Fruit fly (Drosophila melanogaster): ENCODE results near the gene okr.

Gene okr

dm6 chr2L:2987681-2988381 is 4.7 kb downstream of the okr start, which contains the start of the genes Chd1 and Bem46 (continued):
- TF ChIP-seq CG15601 (tag; optimal IDR thresholded peaks at IDR 0.05) (no peak), CG2678 (tag; optimal IDR thresholded peaks at IDR 0.05) (peak; percentile 91), CG16863 (GFP tag; optimal IDR thresholded peaks at IDR 0.05) (peak; percentile 50), run (tag; optimal IDR thresholded peaks at IDR 0.05) (peak; percentile 26), CG4854 (GFP tag; optimal IDR thresholded peaks at IDR 0.05) (peak; percentile 64), CG1832 (GFP tag; optimal IDR thresholded peaks at IDR 0.05) (no peak), wek (GFP tag; optimal IDR thresholded peaks at IDR 0.05) (no peak), zf30C (GFP tag; optimal IDR thresholded peaks at IDR 0.05) (no peak), Ravus (GFP tag; IDR thresholded peaks at IDR 0.05) (peak; percentile 25), CG13296 (GFP tag; optimal IDR thresholded peaks at IDR 0.05) (peak; percentile 84), CG12299 (tag; optimal IDR thresholded peaks at IDR 0.05) (peak; percentile 69), CG17328 (GFP tag; IDR thresholded peaks at IDR 0.05) (peak; percentile 74), CG17361 (GFP tag; IDR thresholded peaks at IDR 0.05) (peak; percentile 96), pan (optimal IDR thresholded peaks at IDR 0.05) (no peak), pan (GFP tag; optimal IDR thresholded peaks at IDR 0.05 in 1 of 2, IDR thresholded peaks at IDR 0.05 in 1 of 2) (peak in 1 of 2 experiments; percentile 86), seq (GFP tag; IDR thresholded peaks at IDR 0.05) (no peak; the same call in 1 of the 2 replicates), gem (tag; optimal IDR thresholded peaks at IDR 0.05) (peak; percentile 94), CG18599 (GFP tag; optimal IDR thresholded peaks at IDR 0.05) (peak; percentile 88), zen (tag; optimal IDR thresholded peaks at IDR 0.05) (peak; percentile 83), chinmo (GFP tag; IDR thresholded peaks at IDR 0.05; ENCODE audit: partially characterized antibody) (0 out of 4 replicates have a peak, but pooled peaks have one; percentile 40), Ptx1 (GFP tag; IDR thresholded peaks at IDR 0.05) (peak; percentile 91), CG11723 (GFP tag; optimal IDR thresholded peaks at IDR 0.05) (no peak), CoRest (tag; optimal IDR thresholded peaks at IDR 0.05) (peak; percentile 94), NK7.1 (GFP tag; optimal IDR thresholded peaks at IDR 0.05) (peak; percentile 56), B-H2 (GFP tag; optimal IDR thresholded peaks at IDR 0.05) (peak; percentile 89), Bteb2 (GFP tag; optimal IDR thresholded peaks at IDR 0.05) (peak; percentile 33), HHEX (GFP tag; optimal IDR thresholded peaks at IDR 0.05) (peak; percentile 79), CG8765 (GFP tag; IDR thresholded peaks at IDR 0.05) (peak; percentile 66), al (GFP tag; IDR thresholded peaks at IDR 0.05) (peak; percentile 83), Rfx (GFP tag; IDR thresholded peaks at IDR 0.05) (peak; percentile 84), Usf (GFP tag; optimal IDR thresholded peaks at IDR 0.05) (peak; percentile 84), chif (GFP tag; optimal IDR thresholded peaks at IDR 0.05) (peak; percentile 59 to 79), org-1 (GFP tag; optimal IDR thresholded peaks at IDR 0.05) (peak; percentile 64), CG4404 (GFP tag; IDR thresholded peaks at IDR 0.05) (peak; percentile 79), CG8359 (GFP tag; optimal IDR thresholded peaks at IDR 0.05; ENCODE audit: borderline replicate concordance) (peak; percentile 40), CG10543 (GFP tag; optimal IDR thresholded peaks at IDR 0.05) (peak; percentile 90), p53 (GFP tag; optimal IDR thresholded peaks at IDR 0.05) (no peak), CG8290 (GFP tag; optimal IDR thresholded peaks at IDR 0.05) (peak; percentile 55), CG8290 (tag; optimal IDR thresholded peaks at IDR 0.05) (no peak), dmrt99B (tag; optimal IDR thresholded peaks at IDR 0.05) (no peak), schlank (tag; optimal IDR thresholded peaks at IDR 0.05) (peak; percentile 51), H2.0 (GFP tag; IDR thresholded peaks at IDR 0.05) (peak; percentile 79), CG15269 (tag; optimal IDR thresholded peaks at IDR 0.05) (peak; percentile 87), dm (GFP tag; optimal IDR thresholded peaks at IDR 0.05) (peak; percentile 58), nom (GFP tag; optimal IDR thresholded peaks at IDR 0.05) (peak; percentile 32), CG18262 (tag; optimal IDR thresholded peaks at IDR 0.05) (peak; percentile 88), Side (GFP tag; optimal IDR thresholded peaks at IDR 0.05) (peak; percentile 18), mld (GFP tag; IDR thresholded peaks at IDR 0.05; ENCODE audit: partially characterized antibody) (no peak), Kr (GFP tag; optimal IDR thresholded peaks at IDR 0.05) (no peak)
